Worm (Caenorhabditis elegans) whole organism, L3 larva: Measurements from ENCODE around the gene hipr-1.

ENCODE experiments used
- ama-1 ChIP-seq: fragments of 150-350 bp; optimal IDR thresholded peaks from 2 replicates; lab custom pipeline; 2018
- ceh-16 ChIP-seq: sonication (generic microtip); optimal IDR thresholded peaks from 2 replicates; lab custom pipeline; 2017; ENCODE audit warnings: missing biosample characterization, missing genetic modification characterization
- egl-27 ChIP-seq: sonication (generic microtip); optimal IDR thresholded peaks from 4 replicates; lab custom pipeline; 2017; ENCODE audit warnings: missing biosample characterization, missing genetic modification reagents, missing genetic modification characterization
- egl-5 ChIP-seq: fragments of 150-350 bp; optimal IDR thresholded peaks from 2 replicates; lab custom pipeline; 2017; ENCODE audit warnings: missing biosample characterization, missing genetic modification reagents, missing genetic modification characterization, inconsistent platforms
- elt-1 ChIP-seq: fragments of 150-350 bp; optimal IDR thresholded peaks from 2 replicates; lab custom pipeline; 2014; ENCODE audit warnings: missing biosample characterization, missing genetic modification characterization
- hmg-11 ChIP-seq: sonication (generic microtip); optimal IDR thresholded peaks from 2 replicates; lab custom pipeline; 2016; ENCODE audit warnings: missing genetic modification characterization, missing compliant biosample characterization
- jun-1 ChIP-seq: fragments of 150-350 bp; optimal IDR thresholded peaks from 2 replicates; lab custom pipeline; 2014; ENCODE audit warnings: missing biosample characterization, missing genetic modification reagents, missing genetic modification characterization
- mdl-1 ChIP-seq: fragments of 150-350 bp; optimal IDR thresholded peaks from 2 replicates; lab custom pipeline; 2014; ENCODE audit warnings: missing biosample characterization, missing genetic modification characterization
- nhr-23 ChIP-seq: fragments of 150-350 bp; optimal IDR thresholded peaks from 2 replicates; lab custom pipeline; 2014; ENCODE audit warnings: missing biosample characterization, missing genetic modification reagents, missing genetic modification characterization
- nhr-28 ChIP-seq: fragments of 150-350 bp; optimal IDR thresholded peaks from 2 replicates; lab custom pipeline; 2014; ENCODE audit warnings: missing biosample characterization, missing genetic modification characterization
- nhr-67 ChIP-seq: fragments of 150-350 bp; optimal IDR thresholded peaks from 2 replicates; lab custom pipeline; 2014; ENCODE audit warnings: missing biosample characterization, missing genetic modification characterization
- unc-62 ChIP-seq: fragments of 150-350 bp; sonication (generic microtip); optimal IDR thresholded peaks from 4 replicates; lab custom pipeline; 2014; ENCODE audit warnings: missing biosample characterization, missing genetic modification reagents, missing genetic modification characterization
- zag-1 ChIP-seq: fragments of 150-350 bp; optimal IDR thresholded peaks from 2 replicates; lab custom pipeline; 2014; ENCODE audit warnings: missing biosample characterization, missing genetic modification characterization

- no peak for TF ChIP-seq egl-27 (tag; lab: Kevin White, UChicago)
- TF ChIP-seq egl-5 (tag; lab: Kevin White, UChicago) = no peak
- TF ChIP-seq ceh-16 = no peak
- TF ChIP-seq nhr-67 = no peak
- TF ChIP-seq unc-62 = no peak
- no peak for TF ChIP-seq hmg-11
- no peak for TF ChIP-seq nhr-23 (tag; lab: Kevin White, UChicago)
- TF ChIP-seq zag-1 = no peak
- no peak for TF ChIP-seq ama-1 (lab: Kevin White, UChicago)
- no peak for TF ChIP-seq mdl-1
- TF ChIP-seq nhr-28 (tag; lab: Kevin White, UChicago) = no peak
- TF ChIP-seq jun-1 (tag; lab: Kevin White, UChicago) = no peak
- TF ChIP-seq elt-1 (tag; lab: Kevin White, UChicago) = no peak
These were observed 24.8 kb downstream of the hipr-1 start for ce11 chrIII:8744765-8745164.
